Fruit fly (Drosophila melanogaster) ovary, adult (tissue): ENCODE results near the gene gNacalpha.

Experiments
- CG17801 ChIP-seq: fragments of 200-800 bp; optimal IDR thresholded peaks from 2 replicates; lab custom pipeline; 2019; ENCODE audit warnings: missing biosample characterization, mild to moderate bottlenecking, missing genetic modification characterization, moderate library complexity; ENCODE audit not compliant: partially characterized antibody

gNacalpha gene

DNA sequence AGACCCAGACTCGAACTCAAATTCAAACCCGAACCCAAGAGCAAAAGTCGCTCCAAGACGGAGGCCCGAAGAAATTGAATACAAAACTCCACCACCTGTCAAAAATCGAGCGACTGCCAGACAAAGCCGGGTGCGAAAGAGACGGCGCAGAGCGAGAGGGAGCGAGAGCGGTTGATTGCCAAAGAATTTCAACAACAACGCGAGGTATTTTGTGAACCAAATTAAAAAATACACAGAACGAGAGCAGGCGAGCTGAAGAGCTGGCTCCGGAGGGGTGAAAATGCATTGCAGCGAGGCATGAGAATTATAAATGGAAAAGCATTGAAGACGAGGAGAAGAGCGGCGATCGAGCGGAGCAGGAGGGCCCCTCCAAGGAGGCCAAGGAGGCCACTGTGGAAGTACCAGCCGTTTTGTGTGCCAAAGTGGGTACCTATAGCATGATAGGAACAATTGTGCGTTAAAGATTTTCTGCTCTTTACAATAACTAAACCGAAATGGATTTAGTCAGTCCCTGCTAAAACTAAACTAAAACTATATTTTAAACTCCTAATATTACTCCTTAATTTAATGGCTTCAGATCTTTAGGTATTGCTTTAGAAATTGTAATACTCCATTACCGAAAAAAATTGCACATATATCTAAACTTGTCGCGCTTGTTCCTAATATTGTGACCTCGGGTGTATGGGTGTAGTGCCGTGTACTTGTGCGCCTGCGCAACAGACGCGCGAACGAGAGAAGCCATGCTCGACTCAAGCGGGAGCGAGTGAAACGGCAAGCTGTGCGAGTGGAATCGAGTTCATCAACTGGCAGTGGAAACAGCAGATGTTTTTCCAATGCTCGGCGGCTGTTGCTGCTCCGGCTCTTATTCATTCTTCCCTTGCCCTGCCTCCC lies 25.7 kb downstream of the gNacalpha start:
- no peak for TF ChIP-seq CG17801

DNA sequence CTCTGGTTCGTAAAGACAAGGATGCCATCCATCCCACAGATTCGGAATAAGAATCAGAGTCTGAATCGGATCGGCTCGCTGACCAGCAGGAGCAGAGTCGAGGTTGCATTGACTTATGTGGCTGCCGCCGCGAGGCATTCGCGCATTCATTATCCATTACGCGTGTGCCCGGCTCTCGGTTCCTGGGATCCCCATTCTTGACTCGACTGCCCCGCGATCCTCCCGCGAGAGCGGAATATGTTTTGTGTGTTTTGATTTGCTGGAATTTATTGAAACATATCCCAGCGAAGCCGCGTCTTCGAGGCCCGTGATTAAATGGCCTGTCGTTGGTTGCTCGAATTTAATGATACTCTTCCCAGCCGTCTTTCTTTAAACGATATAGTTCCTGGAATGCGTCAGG lies 26.6 kb downstream of the gNacalpha start:
- no peak for TF ChIP-seq CG17801

DNA sequence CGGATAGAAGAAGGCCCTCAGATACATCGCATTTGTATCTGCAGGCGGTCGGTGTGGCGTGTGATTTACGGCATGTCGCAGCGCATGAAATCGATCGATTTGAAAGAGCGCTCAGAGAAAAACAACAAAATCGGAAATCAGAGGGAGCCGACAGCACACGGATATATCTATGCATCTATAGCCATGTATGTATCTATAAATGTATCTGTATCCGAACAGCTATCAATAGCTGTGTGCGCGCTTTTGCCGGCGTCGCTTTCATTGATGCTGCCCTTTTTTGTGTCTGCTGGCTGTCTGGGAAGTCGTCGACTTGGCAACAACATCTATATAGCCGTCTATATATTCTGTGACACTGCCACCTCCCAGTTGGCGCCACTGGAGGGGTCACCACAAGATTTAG lies 27.5 kb downstream of the gNacalpha start:
- TF ChIP-seq CG17801, result no peak

DNA sequence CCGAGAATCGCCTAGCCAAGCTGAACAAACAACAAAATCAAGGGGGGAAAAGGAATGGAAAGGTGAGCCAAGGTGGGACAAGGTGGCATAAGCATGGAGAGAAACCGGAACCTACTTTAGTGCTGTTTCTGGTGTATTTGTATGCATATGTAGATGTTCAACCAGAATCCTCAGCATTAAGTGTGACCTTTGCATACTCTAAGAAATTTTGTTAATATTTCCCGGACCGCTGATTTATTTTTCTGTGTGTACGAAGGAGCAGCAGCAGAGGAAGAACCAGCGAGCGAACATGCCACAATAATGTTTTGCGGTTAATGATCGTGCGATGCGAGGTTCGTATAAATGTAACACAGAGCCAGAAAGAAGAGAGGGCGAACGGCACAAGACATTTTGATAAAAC lies 28.0 kb downstream of the gNacalpha start:
- TF ChIP-seq CG17801, result no peak

DNA sequence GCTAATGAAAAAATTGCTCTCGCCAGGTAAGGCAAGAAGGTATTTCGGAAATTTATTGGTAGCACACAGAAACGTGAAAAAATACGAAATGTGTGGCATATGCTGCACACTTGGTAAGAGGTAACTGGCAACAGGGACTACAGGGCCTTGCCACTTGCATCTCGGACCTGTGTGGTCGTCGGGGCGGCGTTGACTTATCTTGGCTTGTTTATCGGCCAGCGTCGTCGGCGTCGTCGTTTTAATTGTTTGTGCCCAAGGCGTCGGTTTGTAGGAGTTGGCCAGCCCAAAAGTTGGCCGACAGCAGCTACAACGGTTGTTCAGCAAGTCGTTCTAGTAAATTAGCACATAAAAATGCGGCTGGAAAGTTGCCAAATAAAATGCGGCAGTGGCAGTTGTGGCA lies 29.3 kb downstream of the gNacalpha start:
- TF ChIP-seq CG17801, result no peak

DNA sequence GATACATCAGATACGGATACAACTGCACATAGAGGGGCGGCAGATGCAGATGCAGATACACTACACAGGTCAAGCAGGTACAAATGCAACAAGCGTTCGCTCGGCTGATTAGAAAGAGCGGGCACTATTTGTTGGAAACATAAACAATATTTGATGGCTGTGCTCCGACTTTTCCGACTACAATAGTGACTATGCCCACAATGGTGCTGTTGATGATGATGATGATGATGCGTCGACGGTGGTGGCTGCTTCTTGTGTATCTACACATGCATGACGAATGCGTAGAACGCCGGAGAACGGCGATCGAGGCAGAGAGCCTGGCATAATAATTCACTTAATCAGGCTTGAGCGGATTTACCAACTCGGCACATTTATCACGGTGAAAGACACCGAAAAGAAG lies 31.0 kb downstream of the gNacalpha start:
- TF ChIP-seq CG17801, result no peak

DNA sequence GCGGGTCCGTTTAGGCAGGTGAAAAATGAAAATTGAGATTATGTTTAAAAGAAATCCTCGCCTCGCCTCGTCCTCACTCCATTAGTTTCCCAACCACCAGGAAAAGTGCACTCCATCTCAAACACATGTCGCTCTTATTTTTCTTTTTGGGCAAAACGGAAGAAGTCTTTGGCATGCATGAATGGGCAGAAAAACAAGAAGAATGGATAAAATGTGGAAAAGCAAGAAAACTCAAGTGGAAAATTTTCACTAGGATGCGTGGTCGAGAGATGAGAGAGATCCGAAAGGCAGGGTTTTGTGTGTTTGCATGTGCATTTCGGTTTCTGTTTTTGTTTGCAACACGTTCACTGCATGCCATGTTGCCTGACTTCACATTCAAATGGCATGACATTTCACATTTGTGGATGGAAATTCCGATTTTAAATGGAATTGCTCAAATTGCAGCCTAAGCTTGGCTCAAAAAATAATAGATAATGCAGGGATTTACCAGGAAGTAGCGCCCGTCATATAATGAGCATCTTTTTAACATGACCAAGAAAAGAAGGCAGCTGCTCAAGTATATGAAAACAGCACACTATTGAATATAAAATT lies 31.6 kb downstream of the gNacalpha start:
- TF ChIP-seq CG17801, result no peak

DNA sequence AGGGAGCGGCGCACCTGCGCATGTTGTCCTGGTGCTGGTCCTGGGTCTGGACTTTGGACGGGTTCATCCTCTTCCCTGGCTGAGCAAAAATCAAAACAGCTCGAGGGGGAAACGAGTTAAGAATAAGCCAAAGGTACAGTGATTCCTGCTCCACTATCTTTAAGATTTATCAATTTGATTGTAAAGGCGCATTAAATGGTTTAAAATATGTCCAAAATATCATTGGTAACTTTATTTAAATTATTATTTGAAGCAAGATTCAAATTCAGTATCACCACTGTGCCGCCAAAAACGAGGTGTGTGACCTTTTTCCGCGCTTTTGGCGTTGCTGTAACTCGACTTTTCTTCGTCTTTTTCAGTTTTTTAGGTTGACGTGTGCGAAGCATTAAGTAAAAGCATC lies 32.4 kb downstream of the gNacalpha start:
- peak; percentile 1 for TF ChIP-seq CG17801

DNA sequence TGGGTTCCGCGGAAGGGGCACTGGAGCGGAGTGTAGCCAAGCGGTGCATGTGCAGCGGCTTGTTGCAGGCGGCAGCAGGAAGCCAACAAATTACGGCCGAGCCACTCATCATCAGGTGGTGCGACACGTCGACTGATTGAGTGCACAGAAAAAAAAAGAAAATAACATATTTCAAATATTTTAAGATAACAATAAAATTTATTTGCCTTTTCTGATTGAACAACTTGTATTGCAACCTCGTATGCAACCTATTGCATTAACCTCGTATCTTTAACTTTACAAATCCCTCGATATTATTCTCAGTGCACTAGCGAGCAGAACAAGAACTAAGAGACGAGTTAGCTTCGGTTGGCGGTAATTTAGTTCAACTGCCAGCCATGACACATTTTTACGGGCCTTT lies 33.3 kb downstream of the gNacalpha start:
- TF ChIP-seq CG17801, result peak; percentile 24

DNA sequence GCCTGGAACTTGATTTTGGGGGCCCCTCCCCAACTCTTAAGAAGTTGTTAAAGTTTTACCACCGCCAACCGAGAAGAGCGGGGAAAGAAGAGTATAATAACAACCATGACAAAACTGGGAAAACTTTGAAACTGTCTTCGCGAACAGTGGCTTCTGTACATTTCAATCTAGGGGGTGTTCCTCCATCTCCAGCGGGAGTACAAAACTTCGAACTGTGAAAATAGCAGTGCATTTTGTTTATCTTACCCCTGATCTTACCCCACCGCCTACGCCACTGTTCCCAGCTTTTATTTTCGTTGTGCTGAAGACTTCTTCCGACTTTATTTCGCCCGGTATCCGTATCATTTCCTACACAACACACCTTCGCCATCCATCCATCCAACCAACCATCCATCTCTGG lies 33.9 kb downstream of the gNacalpha start:
- no peak for TF ChIP-seq CG17801

DNA sequence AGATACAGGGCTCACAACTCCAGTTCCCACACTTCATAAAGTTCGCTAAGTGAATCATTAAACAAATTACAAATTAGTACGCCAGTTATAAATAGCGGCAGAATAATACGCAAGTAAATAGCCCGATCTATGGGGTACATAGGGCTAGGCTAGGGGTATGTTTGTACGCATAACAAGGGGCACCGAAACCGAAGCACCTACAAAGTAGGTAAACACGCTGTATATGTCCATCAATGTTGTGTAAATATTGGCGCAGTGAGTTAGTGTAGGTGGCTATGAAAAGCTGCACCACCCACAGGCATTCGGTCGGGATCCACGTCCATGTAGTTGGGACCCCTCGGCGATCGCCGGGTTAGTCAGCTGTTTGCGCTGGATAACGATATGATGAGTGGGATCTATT lies 35.1 kb downstream of the gNacalpha start:
- no peak for TF ChIP-seq CG17801

DNA sequence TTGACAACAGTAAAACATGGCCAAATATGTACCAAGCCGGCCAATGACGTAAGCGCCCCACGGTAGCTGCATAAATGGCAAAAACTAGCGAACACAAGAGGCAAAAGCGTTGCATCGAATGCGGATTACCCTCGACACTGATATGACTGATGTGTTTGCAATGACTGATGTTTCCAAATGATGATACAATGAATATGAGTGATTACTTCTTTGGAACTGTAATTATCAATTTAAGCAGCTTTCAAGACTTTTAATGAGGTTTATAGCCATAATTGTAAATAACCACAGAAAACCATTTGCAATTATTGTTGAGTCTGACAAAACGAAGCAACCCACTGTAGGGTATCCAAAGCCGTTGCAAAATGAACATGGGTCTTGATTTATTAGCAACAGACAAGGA lies 36.5 kb downstream of the gNacalpha start:
- peak; percentile 48 for TF ChIP-seq CG17801

DNA sequence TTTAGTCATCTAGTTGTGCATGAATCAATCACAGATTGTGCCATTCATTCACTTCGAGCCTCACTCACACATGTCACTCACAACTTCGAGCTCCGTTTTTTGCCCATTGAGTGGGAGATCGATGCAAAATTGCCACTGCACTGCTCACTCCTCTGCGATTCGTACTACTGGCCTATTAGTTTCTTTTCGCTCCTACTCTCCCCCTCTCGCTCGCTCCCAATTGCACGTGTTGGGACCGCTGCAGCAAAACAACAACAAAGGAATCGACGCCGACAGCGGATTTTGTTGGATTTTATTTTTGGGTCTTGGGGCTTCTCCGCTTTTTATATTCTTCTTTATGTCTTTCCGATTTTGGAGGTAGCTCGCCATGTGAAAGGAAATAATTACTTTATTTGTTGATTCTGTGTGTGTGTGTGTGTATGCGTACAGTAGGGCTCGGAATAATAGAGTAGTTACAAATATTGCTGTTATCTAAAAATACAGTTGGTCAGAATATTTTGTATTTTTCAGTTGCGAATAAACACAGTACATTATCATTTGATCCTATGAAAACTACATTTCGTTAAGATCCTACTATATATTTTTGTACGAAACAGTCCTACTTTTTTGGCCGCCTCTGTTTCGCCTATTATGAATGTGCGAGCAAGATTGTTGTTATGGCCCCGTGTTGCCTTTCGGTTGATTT lies 37.3 kb downstream of the gNacalpha start:
- TF ChIP-seq CG17801, result no peak

DNA sequence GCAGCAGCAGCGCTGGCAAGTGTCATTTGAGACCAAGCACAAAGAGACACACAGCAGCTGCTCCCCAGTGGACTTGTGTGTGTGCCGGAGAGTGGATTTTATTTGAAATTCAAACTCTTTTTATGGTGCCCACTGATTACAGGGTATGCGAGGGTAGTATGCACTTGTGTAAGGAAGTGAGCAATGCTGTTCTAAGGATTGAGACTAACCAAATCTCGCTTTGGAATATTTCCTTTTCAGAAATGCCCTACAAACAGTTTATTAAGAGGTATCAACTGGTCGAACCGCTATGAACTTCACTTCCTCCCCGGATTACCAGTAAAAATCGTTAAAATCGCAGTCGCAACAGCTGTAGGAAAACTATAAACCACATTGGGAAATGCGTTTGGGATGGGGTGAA lies 38.7 kb downstream of the gNacalpha start:
- peak; percentile 0 for TF ChIP-seq CG17801

DNA sequence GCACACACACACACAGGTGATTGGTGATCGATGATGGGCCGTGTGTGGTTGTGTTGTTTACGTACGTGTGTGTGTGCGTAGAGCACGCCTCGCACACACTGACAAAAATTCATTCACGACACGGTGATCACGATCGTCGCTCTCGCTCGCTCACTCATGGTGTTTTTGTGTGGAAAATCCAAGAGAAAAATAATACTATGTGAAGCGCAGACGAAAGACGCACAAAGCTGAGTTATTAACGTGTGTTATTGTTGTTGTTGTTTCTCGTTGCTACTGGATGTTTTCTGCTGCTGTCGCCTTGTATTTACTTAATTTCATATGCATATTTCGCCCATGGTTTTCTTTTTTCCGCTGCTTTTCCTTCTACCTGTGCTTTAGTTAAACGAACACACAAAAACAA lies 40.0 kb downstream of the gNacalpha start:
- no peak for TF ChIP-seq CG17801

DNA sequence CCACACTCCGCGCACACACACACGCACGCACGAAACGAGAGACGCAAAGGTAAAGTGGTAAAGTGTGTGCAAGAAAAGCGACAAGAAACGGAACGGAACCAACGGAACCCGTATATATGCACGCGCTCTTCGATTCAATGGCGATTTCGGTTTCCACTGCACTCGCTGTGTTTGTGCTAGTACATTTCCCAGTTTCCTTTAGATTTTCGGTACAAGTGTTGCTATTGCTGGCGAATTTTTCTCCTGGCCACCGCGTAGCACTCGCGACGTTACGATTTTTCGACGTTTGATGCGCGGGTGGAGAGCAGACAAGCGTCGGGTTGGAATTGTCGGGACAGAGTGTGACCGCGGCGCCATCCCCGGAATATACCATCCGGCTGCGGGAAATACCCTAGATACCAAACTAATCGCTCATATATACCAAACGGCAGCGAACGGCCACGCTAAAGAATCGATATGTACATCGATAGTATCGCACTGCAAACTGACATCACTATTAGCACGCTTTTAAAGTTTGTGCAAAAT lies 40.5 kb downstream of the gNacalpha start, which contains the start of the genes S and ast:
S (minus strand) TSS at position 347 of the 525 bp plus-strand sequence.
ast (plus strand) TSS at position 480 of the 525 bp plus-strand sequence.
- peak; percentile 17 for TF ChIP-seq CG17801

DNA sequence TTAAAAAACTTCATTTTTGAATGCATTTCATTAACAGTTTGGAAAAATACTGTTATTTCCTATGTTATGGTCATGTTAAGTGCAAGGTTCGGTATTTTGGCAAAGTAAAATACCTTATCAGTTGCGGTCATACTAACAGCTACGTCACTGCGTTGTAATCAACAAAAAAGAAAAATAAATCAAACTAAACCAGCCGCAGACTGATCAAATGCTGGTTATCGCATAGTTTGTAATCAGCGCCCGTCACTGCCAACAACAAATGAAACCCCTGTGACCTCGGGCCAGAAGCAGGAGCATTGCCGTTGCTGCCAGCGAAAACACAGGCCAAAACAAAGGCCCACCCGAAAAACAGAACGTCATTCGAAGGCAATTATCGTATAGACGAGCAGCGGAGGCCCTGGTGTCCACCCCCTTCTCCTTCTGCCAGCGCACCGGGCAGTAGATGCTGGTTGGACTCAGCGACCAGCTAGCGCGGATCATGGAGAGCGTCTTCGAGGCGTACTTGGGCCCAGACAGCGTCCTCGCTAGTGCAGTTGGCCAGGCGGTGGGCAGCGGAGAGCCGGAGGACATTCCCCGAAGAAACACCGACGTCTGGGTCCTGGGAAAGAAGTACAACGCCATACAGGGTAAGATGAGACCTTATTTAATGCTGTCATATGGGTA lies 43.9 kb downstream of the gNacalpha start, which contains the start of gene Atg4a:
Atg4a (plus strand) TSS at position 110 of the 663 bp plus-strand sequence.
- peak; percentile 73 for TF ChIP-seq CG17801
